Worm (Caenorhabditis elegans): Measurements from ENCODE around the gene dnj-26.
A peak's percentile ranks its signal among the peaks of the same experiment; 100 is the strongest.

dnj-26 gene

DNA sequence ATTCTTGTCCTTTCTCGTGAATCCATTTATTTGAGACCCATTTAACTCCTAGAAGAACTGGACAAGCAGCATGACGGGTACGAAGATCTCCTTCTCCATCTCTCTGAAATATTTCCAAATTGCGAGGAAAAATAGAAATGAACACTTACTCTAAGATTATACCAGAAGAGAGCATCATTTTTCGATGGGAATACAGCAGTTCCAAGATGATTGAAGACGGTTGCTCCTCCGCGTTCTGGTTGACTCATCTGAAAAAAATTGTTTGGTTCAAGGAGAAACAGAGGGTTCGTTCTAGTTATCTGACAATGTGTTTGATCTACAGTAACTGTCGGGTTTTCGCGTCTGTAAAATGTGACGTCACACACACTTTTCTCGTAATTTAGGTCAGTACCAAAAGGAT is 41.2 kb downstream of the dnj-26 start:
- no peak for TF ChIP-seq mep-1 (tag; optimal IDR thresholded peaks at IDR 0.05)
- TF ChIP-seq nhr-47 (tag; optimal IDR thresholded peaks at IDR 0.05) = no peak
- TF ChIP-seq egl-13 (tag; optimal IDR thresholded peaks at IDR 0.05) = no peak
- no peak for TF ChIP-seq dpl-1 (GFP tag; optimal IDR thresholded peaks at IDR 0.05)
- no peak for TF ChIP-seq mab-9 (GFP tag; IDR thresholded peaks at IDR 0.05)
- TF ChIP-seq F16B12.6 (tag; optimal IDR thresholded peaks at IDR 0.05) = no peak
- no peak for TF ChIP-seq fkh-4 (tag; optimal IDR thresholded peaks at IDR 0.05; ENCODE audit: borderline replicate concordance)
- no peak for TF ChIP-seq unc-98 (GFP tag; IDR thresholded peaks at IDR 0.05)
- TF ChIP-seq dsc-1 (tag; optimal IDR thresholded peaks at IDR 0.05) = no peak
- TF ChIP-seq efl-1 (optimal IDR thresholded peaks at IDR 0.05) = no peak
- no peak for TF ChIP-seq efl-1 (GFP tag; optimal IDR thresholded peaks at IDR 0.05 in 1 of 2)
- TF ChIP-seq nhr-28 (tag; optimal IDR thresholded peaks at IDR 0.05) = no peak
- no peak for TF ChIP-seq sox-4 (tag; optimal IDR thresholded peaks at IDR 0.05)
- TF ChIP-seq fkh-8 (tag; optimal IDR thresholded peaks at IDR 0.05) = no peak
- no peak for TF ChIP-seq sup-37 (GFP tag; optimal IDR thresholded peaks at IDR 0.05)
- no peak for TF ChIP-seq egl-27 (tag; optimal IDR thresholded peaks at IDR 0.05)
- TF ChIP-seq grh-1 (GFP tag; IDR thresholded peaks at IDR 0.05) = no peak
- no peak for TF ChIP-seq elt-3 (tag; optimal IDR thresholded peaks at IDR 0.05)
- TF ChIP-seq hlh-17 (GFP tag; optimal IDR thresholded peaks at IDR 0.05; ENCODE audit: borderline replicate concordance) = no peak
- TF ChIP-seq mdl-1 (tag; optimal IDR thresholded peaks at IDR 0.05) = no peak
- TF ChIP-seq ceh-82 (tag; optimal IDR thresholded peaks at IDR 0.05) = no peak

DNA sequence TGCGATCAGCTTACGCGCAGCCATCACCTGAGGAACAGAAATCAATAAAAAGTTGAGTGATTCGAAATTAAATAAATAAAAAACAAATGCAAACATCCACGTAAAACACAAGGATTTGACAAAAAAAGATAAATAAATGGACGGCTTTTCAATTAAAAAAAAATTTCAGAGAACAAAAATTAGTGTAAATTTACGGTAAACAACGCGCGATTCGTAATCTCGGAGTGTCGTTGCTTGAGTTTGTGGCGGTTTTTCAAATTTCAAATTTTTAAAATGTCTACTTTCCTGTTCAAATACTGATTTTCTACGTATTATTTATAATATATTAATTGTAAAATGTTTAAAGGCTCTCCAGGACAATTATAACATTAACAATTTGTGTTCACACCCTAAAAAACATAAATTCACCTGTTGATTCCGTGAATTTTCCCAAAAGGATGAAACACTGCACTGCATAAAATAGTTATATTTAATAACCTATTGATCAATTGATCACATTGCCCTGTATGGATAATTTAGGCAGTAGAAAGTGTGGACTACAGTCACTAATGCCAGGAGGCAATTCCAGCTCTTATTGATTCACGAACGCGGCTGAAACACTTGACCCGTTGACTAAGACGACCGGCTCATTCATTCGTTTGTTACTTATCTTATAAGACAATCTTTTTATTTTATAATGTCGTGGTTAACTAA is 43.3 kb downstream of the dnj-26 start, which contains the start of the genes marb-1 and F35G2.3:
Gene marb-1 (minus strand): TSS at position 27 of the 693 bp plus-strand sequence.
Gene F35G2.3 (plus strand): TSS at position 643 of the 693 bp plus-strand sequence.
- peak; percentile 63 to 93 for TF ChIP-seq efl-1 (optimal IDR thresholded peaks at IDR 0.05)
- TF ChIP-seq efl-1 (GFP tag; optimal IDR thresholded peaks at IDR 0.05 in 1 of 2) = peak; percentile 94 to 99
- TF ChIP-seq nhr-19 (GFP tag; conservative IDR thresholded peaks at IDR 0.05) = peak; percentile 61
- peak; percentile 81 for TF ChIP-seq nhr-85 (tag)
- peak; percentile 60 for TF ChIP-seq isw-1 (GFP tag; IDR thresholded peaks at IDR 0.05)
- TF ChIP-seq nhr-47 (tag; optimal IDR thresholded peaks at IDR 0.05) = peak; percentile 76
- TF ChIP-seq fkh-8 (tag; optimal IDR thresholded peaks at IDR 0.05) = no peak
- TF ChIP-seq snpc-4 (tag; optimal IDR thresholded peaks at IDR 0.05) = peak; percentile 12
- TF ChIP-seq C04F5.9 (tag; optimal IDR thresholded peaks at IDR 0.05) = peak; percentile 33
- peak; percentile 14 for TF ChIP-seq mep-1 (tag; optimal IDR thresholded peaks at IDR 0.05)
- TF ChIP-seq ceh-90 (tag; optimal IDR thresholded peaks at IDR 0.05) = no peak
- no peak for TF ChIP-seq sup-37 (GFP tag; optimal IDR thresholded peaks at IDR 0.05)
- TF ChIP-seq elt-3 (tag; optimal IDR thresholded peaks at IDR 0.05) = peak in 1 of 6 experiments; percentile 21
- TF ChIP-seq egl-13 (tag; optimal IDR thresholded peaks at IDR 0.05) = peak; percentile 35
- TF ChIP-seq rnt-1 (tag; optimal IDR thresholded peaks at IDR 0.05) = peak; percentile 62
- TF ChIP-seq ets-5 (GFP tag; IDR thresholded peaks at IDR 0.05) = no peak
- peak; percentile 65 for TF ChIP-seq swsn-7 (tag; optimal IDR thresholded peaks at IDR 0.05)
- no peak for TF ChIP-seq vab-15 (tag; optimal IDR thresholded peaks at IDR 0.05)
- no peak for TF ChIP-seq tlp-1 (tag; optimal IDR thresholded peaks at IDR 0.05)
- TF ChIP-seq nhr-28 (tag; optimal IDR thresholded peaks at IDR 0.05) = no peak
- no peak for TF ChIP-seq ztf-4 (tag; optimal IDR thresholded peaks at IDR 0.05)
- TF ChIP-seq lin-35 (GFP tag; optimal IDR thresholded peaks at IDR 0.05) = peak; percentile 93 to 94
- no peak for TF ChIP-seq elt-2 (tag; optimal IDR thresholded peaks at IDR 0.05)
- peak; percentile 5 for TF ChIP-seq unc-86 (tag; optimal IDR thresholded peaks at IDR 0.05)
- TF ChIP-seq tbx-2 (tag; optimal IDR thresholded peaks at IDR 0.05) = peak; percentile 74
- no peak for TF ChIP-seq ama-1 (optimal IDR thresholded peaks at IDR 0.05)
- peak; percentile 63 for TF ChIP-seq dsc-1 (tag; optimal IDR thresholded peaks at IDR 0.05)
- TF ChIP-seq fos-1 (tag; optimal IDR thresholded peaks at IDR 0.05) = no peak
- no peak for TF ChIP-seq nhr-12 (tag; optimal IDR thresholded peaks at IDR 0.05)
- no peak for TF ChIP-seq sox-4 (tag; optimal IDR thresholded peaks at IDR 0.05)
- peak; percentile 77 for TF ChIP-seq snu-23 (GFP tag; optimal IDR thresholded peaks at IDR 0.05)
- no peak for TF ChIP-seq alr-1 (tag; optimal IDR thresholded peaks at IDR 0.05; ENCODE audit: borderline replicate concordance)
- TF ChIP-seq lin-39 (tag; optimal IDR thresholded peaks at IDR 0.05) = peak; percentile 68
- no peak for TF ChIP-seq unc-62 (GFP tag; optimal IDR thresholded peaks at IDR 0.05)
- TF ChIP-seq nhr-90 (tag; optimal IDR thresholded peaks at IDR 0.05; ENCODE audit: poor library complexity) = peak; percentile 67
- TF ChIP-seq aha-1 (tag; optimal IDR thresholded peaks at IDR 0.05) = no peak
- no peak for TF ChIP-seq pqm-1 (tag; optimal IDR thresholded peaks at IDR 0.05)
- TF ChIP-seq zip-4 (GFP tag; optimal IDR thresholded peaks at IDR 0.05) = no peak
- peak; percentile 55 for TF ChIP-seq irx-1 (tag; optimal IDR thresholded peaks at IDR 0.05)
- TF ChIP-seq mef-2 (tag; optimal IDR thresholded peaks at IDR 0.05) = no peak
